Fruit fly (Drosophila melanogaster) whole organism, embryonic: ENCODE data around the gene CG8372.

Experiments used
- ATbp ChIP-seq: fragments of 200-800 bp; sonication (Bioruptor generic); optimal IDR thresholded peaks from 2 replicates; lab custom pipeline; 2017; ENCODE audit warnings: missing biosample characterization, mild to moderate bottlenecking, missing genetic modification characterization, missing genetic modification reagents
- Atf-2 ChIP-seq: fragments of 200-800 bp; sonication (Bioruptor generic); optimal IDR thresholded peaks from 2 replicates; lab custom pipeline; 2016; ENCODE audit warnings: missing biosample characterization, missing genetic modification characterization
- CG10321 ChIP-seq: fragments of 200-800 bp; sonication (Bioruptor generic); IDR thresholded peaks from 2 replicates; pipeline ENCODE4 v1.3.6; 2022; ENCODE audit warnings: missing biosample characterization, missing genetic modification characterization
- CG10431 ChIP-seq: fragments of 200-800 bp; sonication (Bioruptor generic); optimal IDR thresholded peaks from 3 replicates; lab custom pipeline; 2018; ENCODE audit warnings: missing biosample characterization, mild to moderate bottlenecking, missing genetic modification characterization
- CG10543 ChIP-seq: fragments of 200-800 bp; sonication (Bioruptor generic); optimal IDR thresholded peaks from 3 replicates; lab custom pipeline; 2017; ENCODE audit warnings: missing biosample characterization, mild to moderate bottlenecking, missing genetic modification characterization, moderate library complexity
- CG10959 ChIP-seq: fragments of 200-800 bp; sonication (Bioruptor generic); IDR thresholded peaks from 2 replicates; pipeline ENCODE4 v1.3.6; 2022; ENCODE audit warnings: missing biosample characterization, missing genetic modification characterization
- CG11398 ChIP-seq: fragments of 200-800 bp; sonication (Bioruptor generic); optimal IDR thresholded peaks from 2 replicates; lab custom pipeline; 2016; ENCODE audit warnings: missing biosample characterization, missing genetic modification characterization
- CG11560 ChIP-seq: fragments of 200-800 bp; sonication (Bioruptor generic); IDR thresholded peaks from 3 replicates; pipeline ENCODE4 v1.3.6; 2022; ENCODE audit warnings: missing biosample characterization, missing genetic modification characterization
- CG12219 ChIP-seq: fragments of 200-800 bp; sonication (Bioruptor generic); optimal IDR thresholded peaks from 3 replicates; lab custom pipeline; 2018; ENCODE audit warnings: missing biosample characterization, mild to moderate bottlenecking, missing genetic modification characterization
- CG13287 ChIP-seq: fragments of 200-800 bp; sonication (Bioruptor generic); IDR thresholded peaks from 2 replicates; pipeline ENCODE4 v1.3.6; 2022; ENCODE audit warnings: missing biosample characterization, missing genetic modification characterization; ENCODE audit not compliant: partially characterized antibody
- CG14965 ChIP-seq: fragments of 200-800 bp; sonication (Bioruptor generic); optimal IDR thresholded peaks from 2 replicates; lab custom pipeline; 2016; ENCODE audit warnings: missing biosample characterization, missing genetic modification characterization, borderline replicate concordance
- CG1603 ChIP-seq: fragments of 200-800 bp; sonication (Bioruptor generic); optimal IDR thresholded peaks from 2 replicates; lab custom pipeline; 2019; ENCODE audit warnings: missing biosample characterization, mild to moderate bottlenecking, missing genetic modification characterization, moderate library complexity
- CG16813 ChIP-seq: fragments of 200-800 bp; sonication (Bioruptor generic); IDR thresholded peaks from 3 replicates; pipeline ENCODE4 v1.3.6; 2022; ENCODE audit warnings: missing biosample characterization, missing genetic modification characterization; ENCODE audit not compliant: partially characterized antibody
- CG17359 ChIP-seq: fragments of 200-800 bp; sonication (Bioruptor generic); optimal IDR thresholded peaks from 3 replicates; lab custom pipeline; 2018; ENCODE audit warnings: missing biosample characterization, mild to moderate bottlenecking, missing genetic modification characterization, moderate library complexity
- CG2116 ChIP-seq: fragments of 200-800 bp; sonication (Bioruptor generic); optimal IDR thresholded peaks from 3 replicates; lab custom pipeline; 2018; ENCODE audit warnings: missing biosample characterization, mild to moderate bottlenecking, missing genetic modification characterization
- CG2889 ChIP-seq: fragments of 200-800 bp; sonication (Bioruptor generic); IDR thresholded peaks from 3 replicates; pipeline ENCODE4 v1.3.6; 2022; ENCODE audit warnings: missing biosample characterization, missing genetic modification characterization
- CG3838 ChIP-seq: fragments of 200-800 bp; sonication (Bioruptor generic); optimal IDR thresholded peaks from 3 replicates; lab custom pipeline; 2016; ENCODE audit warnings: missing biosample characterization, missing genetic modification characterization
- CG7271 ChIP-seq: fragments of 200-800 bp; sonication (Bioruptor generic); optimal IDR thresholded peaks from 2 replicates; lab custom pipeline; 2018; ENCODE audit warnings: missing biosample characterization, mild to moderate bottlenecking, missing genetic modification characterization, moderate library complexity
- CG8388 ChIP-seq: fragments of 200-800 bp; sonication (Bioruptor generic); optimal IDR thresholded peaks from 2 replicates; lab custom pipeline; 2019; ENCODE audit warnings: missing biosample characterization, mild to moderate bottlenecking, missing genetic modification characterization, moderate library complexity
- CG9215 ChIP-seq: fragments of 200-800 bp; sonication (Bioruptor generic); IDR thresholded peaks from 2 replicates; pipeline ENCODE4 v1.3.6; 2022; ENCODE audit warnings: missing biosample characterization, missing genetic modification characterization
- CTCF ChIP-seq: fragments of 200-800 bp; sonication (Bioruptor generic); optimal IDR thresholded peaks from 2 replicates; lab custom pipeline; 2017; ENCODE audit warnings: missing biosample characterization, mild to moderate bottlenecking, missing genetic modification characterization, moderate library complexity
- Dbx ChIP-seq: fragments of 200-800 bp; sonication (Bioruptor generic); IDR thresholded peaks from 3 replicates; pipeline ENCODE4 v1.3.6; 2022; ENCODE audit warnings: missing biosample characterization, missing genetic modification characterization
- Ets65A ChIP-seq: fragments of 200-800 bp; sonication (Bioruptor generic); peaks from one replicate; lab custom pipeline; 2016; ENCODE audit warnings: missing biosample characterization, missing genetic modification characterization
- GATAe ChIP-seq: fragments of 200-800 bp; sonication (Bioruptor generic); conservative IDR thresholded peaks from 2 replicates; pipeline ENCODE4 v1.3.6; 2022; ENCODE audit warnings: missing biosample characterization, missing genetic modification characterization
- Gsc ChIP-seq: fragments of 200-800 bp; sonication (Bioruptor generic); IDR thresholded peaks from 2 replicates; pipeline ENCODE4 v1.3.6; 2022; ENCODE audit warnings: missing biosample characterization, missing genetic modification characterization
- H15 ChIP-seq: fragments of 200-800 bp; sonication (Bioruptor generic); IDR thresholded peaks from 3 replicates; pipeline ENCODE4 v1.3.6; 2022; ENCODE audit warnings: missing biosample characterization, missing genetic modification characterization
- Hand ChIP-seq: fragments of 200-800 bp; sonication (Bioruptor generic); optimal IDR thresholded peaks from 2 replicates; lab custom pipeline; 2017; ENCODE audit warnings: mild to moderate bottlenecking, missing biosample characterization, missing genetic modification reagents, missing genetic modification characterization
- Hsf ChIP-seq: fragments of 200-800 bp; sonication (Bioruptor generic); optimal IDR thresholded peaks from 3 replicates; lab custom pipeline; 2016; ENCODE audit warnings: missing biosample characterization, missing genetic modification characterization
- Jarid2 ChIP-seq: fragments of 200-800 bp; sonication (Bioruptor generic); optimal IDR thresholded peaks from 3 replicates; lab custom pipeline; 2017; ENCODE audit warnings: mild to moderate bottlenecking, missing biosample characterization, missing genetic modification reagents, missing genetic modification characterization
- Kr ChIP-seq: fragments of 200-800 bp; sonication (Bioruptor generic); optimal IDR thresholded peaks from 2 replicates; lab custom pipeline; 2017; ENCODE audit warnings: missing biosample characterization, mild to moderate bottlenecking, missing genetic modification characterization
- MESR4 ChIP-seq: fragments of 200-800 bp; sonication (Bioruptor generic); optimal IDR thresholded peaks from 2 replicates; lab custom pipeline; 2018; ENCODE audit warnings: missing biosample characterization, mild to moderate bottlenecking, missing genetic modification characterization, moderate library complexity
- Trl ChIP-seq, 3 experiments: fragments of >200 bp in 2 of 3; fragments of 200-800 bp in 1 of 3; sonication (Bioruptor generic) in 1 of 3; optimal IDR thresholded peaks; 2 replicates in 1 of 3; 3 replicates in 2 of 3; lab custom pipeline; 2016 to 2017; ENCODE audit warnings: missing biosample characterization in 1 of 3, missing genetic modification characterization in 1 of 3
- ac ChIP-seq: fragments of 200-800 bp; sonication (Bioruptor generic); optimal IDR thresholded peaks from 3 replicates; lab custom pipeline; 2017; ENCODE audit warnings: missing biosample characterization, mild to moderate bottlenecking, missing genetic modification characterization
- az2 ChIP-seq: fragments of 200-800 bp; sonication (Bioruptor generic); optimal IDR thresholded peaks from 3 replicates; lab custom pipeline; 2016; ENCODE audit warnings: missing biosample characterization, missing genetic modification characterization
- cato ChIP-seq: fragments of 200-800 bp; sonication (Bioruptor generic); optimal IDR thresholded peaks from 2 replicates; lab custom pipeline; 2016; ENCODE audit warnings: missing biosample characterization, missing genetic modification characterization, borderline replicate concordance
- da ChIP-seq: fragments of 200-800 bp; sonication (Bioruptor generic); optimal IDR thresholded peaks from 2 replicates; lab custom pipeline; 2016; ENCODE audit warnings: missing biosample characterization, missing genetic modification characterization
- eve ChIP-seq, 2 experiments: fragments of >200 bp; optimal IDR thresholded peaks; 2 replicates each; lab custom pipeline; 2017; ENCODE audit warnings: missing biosample characterization in 2 of 2, missing genetic modification characterization in 2 of 2
- ewg ChIP-seq: fragments of 200-800 bp; sonication (Bioruptor generic); optimal IDR thresholded peaks from 3 replicates; lab custom pipeline; 2017; ENCODE audit warnings: mild to moderate bottlenecking, missing biosample characterization, missing genetic modification reagents, missing genetic modification characterization
- ken ChIP-seq: fragments of 200-800 bp; sonication (Bioruptor generic); IDR thresholded peaks from 3 replicates; pipeline ENCODE4 v1.3.6; 2022; ENCODE audit warnings: missing biosample characterization, missing genetic modification characterization
- lmd ChIP-seq: fragments of 200-800 bp; sonication (Bioruptor generic); IDR thresholded peaks from 2 replicates; pipeline ENCODE4 v1.3.6; 2022; ENCODE audit warnings: missing biosample characterization, missing genetic modification characterization
- nerfin-1 ChIP-seq: fragments of 200-800 bp; sonication (Bioruptor generic); optimal IDR thresholded peaks from 3 replicates; lab custom pipeline; 2019; ENCODE audit warnings: missing biosample characterization, mild to moderate bottlenecking, missing genetic modification characterization, moderate library complexity
- p53 ChIP-seq: fragments of 200-800 bp; sonication (Bioruptor generic); optimal IDR thresholded peaks from 2 replicates; lab custom pipeline; 2016; ENCODE audit warnings: missing biosample characterization, missing genetic modification characterization
- peb ChIP-seq: fragments of 200-800 bp; sonication (Bioruptor generic); IDR thresholded peaks from 2 replicates; pipeline ENCODE4 v1.3.6; 2022; ENCODE audit warnings: missing biosample characterization, missing genetic modification characterization
- rib ChIP-seq: fragments of 200-800 bp; sonication (Bioruptor generic); IDR thresholded peaks from 2 replicates; pipeline ENCODE4 v1.3.6; 2022; ENCODE audit warnings: missing biosample characterization, missing genetic modification characterization
- sima ChIP-seq: fragments of 200-800 bp; sonication (Bioruptor generic); optimal IDR thresholded peaks from 2 replicates; lab custom pipeline; 2016; ENCODE audit warnings: missing biosample characterization, missing genetic modification characterization
- tap ChIP-seq: fragments of 200-800 bp; optimal IDR thresholded peaks from 3 replicates; lab custom pipeline; 2019; ENCODE audit warnings: missing biosample characterization, mild to moderate bottlenecking, missing genetic modification characterization, moderate library complexity
- tna ChIP-seq: fragments of 200-800 bp; sonication (Bioruptor generic); IDR thresholded peaks from 2 replicates; pipeline ENCODE4 v1.3.6; 2022; ENCODE audit warnings: missing biosample characterization, missing genetic modification characterization; ENCODE audit not compliant: partially characterized antibody
- tup ChIP-seq: fragments of 200-800 bp; sonication (Bioruptor generic); optimal IDR thresholded peaks from 2 replicates; lab custom pipeline; 2016; ENCODE audit warnings: missing biosample characterization, mild to moderate bottlenecking, missing genetic modification characterization, moderate library complexity
- tx ChIP-seq: fragments of 200-800 bp; sonication (Bioruptor generic); optimal IDR thresholded peaks from 2 replicates; lab custom pipeline; 2016; ENCODE audit warnings: missing biosample characterization, missing genetic modification characterization
- vfl ChIP-seq: fragments of 200-800 bp; sonication (Bioruptor generic); optimal IDR thresholded peaks from 2 replicates; lab custom pipeline; 2016; ENCODE audit warnings: missing biosample characterization, missing genetic modification characterization
- yki ChIP-seq: fragments of >200 bp; optimal IDR thresholded peaks from 3 replicates; lab custom pipeline; 2018

The CG8372 gene

DNA sequence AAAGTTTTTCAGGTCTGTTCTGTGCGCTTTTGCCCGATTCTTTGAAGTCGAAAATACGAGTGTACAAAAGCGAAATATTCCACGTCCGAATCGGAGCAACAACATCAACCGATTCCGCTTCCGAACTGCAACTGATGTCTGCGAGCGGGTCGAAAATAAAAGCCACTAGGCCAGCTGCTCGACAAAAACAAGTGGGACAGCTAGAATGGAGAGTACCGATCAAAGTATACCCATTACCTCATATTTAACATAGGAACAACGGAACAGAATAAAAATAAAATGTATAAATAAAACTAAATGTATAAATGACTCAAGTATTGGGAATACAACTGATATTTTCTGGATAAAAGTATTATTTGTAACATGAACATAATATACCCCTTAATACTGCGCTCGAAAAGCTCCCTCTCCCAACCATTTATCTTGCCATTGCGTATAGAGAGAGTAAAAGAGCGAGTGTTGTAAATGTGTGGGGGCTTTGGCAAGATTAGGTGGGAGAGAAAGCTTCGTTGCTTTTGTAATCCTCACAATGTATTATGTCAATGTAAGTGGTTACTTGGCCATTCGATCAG is 7.6 kb downstream of the CG8372 start, which contains the start of gene SLC5A11 (continued):
- TF ChIP-seq lmd (GFP tag; lab: Robert Waterston, UW) (peak; percentile 98), CG9215 (peak; percentile 93), CG8388 (peak; percentile 94), yki (lab: Kevin White, UChicago) (no peak), Hsf (GFP tag; lab: Kevin White, UChicago) (peak; percentile 65), CG3838 (GFP tag; lab: Kevin White, UChicago) (peak; percentile 97), CG10321 (peak; percentile 74), az2 (peak; percentile 91), GATAe (peak; percentile 92), nerfin-1 (tag; lab: Kevin White, UChicago) (peak; percentile 89), H15 (GFP tag; lab: Robert Waterston, UW) (peak; percentile 96), tap (tag; lab: Kevin White, UChicago) (peak; percentile 95), CG13287 (GFP tag; lab: Robert Waterston, UW) (no peak; the same call in 1 of the 2 replicates), p53 (peak; percentile 88), eve (GFP tag; optimal IDR thresholded peaks at IDR 0.05; lab: Kevin White, UChicago) (peak in 1 of 2 experiments; percentile 100), MESR4 (peak; percentile 28), CG10543 (GFP tag; lab: Kevin White, UChicago) (peak; percentile 95), peb (peak; percentile 98), CG11398 (GFP tag; lab: Kevin White, UChicago) (peak; percentile 2), Ets65A (GFP tag; lab: Kevin White, UChicago) (peak; percentile 100), CG12219 (GFP tag; lab: Kevin White, UChicago) (peak; percentile 93), ken (GFP tag; lab: Robert Waterston, UW) (peak; percentile 93), ewg (GFP tag; lab: Kevin White, UChicago) (peak; percentile 83), CG2116 (GFP tag; lab: Kevin White, UChicago) (peak; percentile 62), tna (GFP tag; lab: Robert Waterston, UW) (no peak), Hand (GFP tag; lab: Kevin White, UChicago) (peak; percentile 97), CG2889 (GFP tag; lab: Robert Waterston, UW) (peak; percentile 91), ATbp (peak; percentile 95), ac (GFP tag; lab: Kevin White, UChicago) (peak; percentile 88), CTCF (GFP tag; lab: Kevin White, UChicago) (peak; percentile 50), CG1603 (tag; lab: Kevin White, UChicago) (peak; percentile 83), CG14965 (peak; percentile 78), Trl (optimal IDR thresholded peaks at IDR 0.05; lab: Kevin White, UChicago) (peak; percentile 83 to 99), Trl (GFP tag; optimal IDR thresholded peaks at IDR 0.05; lab: Kevin White, UChicago) (peak; percentile 96), da (GFP tag; lab: Kevin White, UChicago) (peak; percentile 23), tx (peak; percentile 79), CG10959 (GFP tag; lab: Robert Waterston, UW) (no peak), rib (GFP tag; lab: Robert Waterston, UW) (peak; percentile 95), CG7271 (tag; lab: Kevin White, UChicago) (peak; percentile 66), cato (peak; percentile 87), CG16813 (no peak), tup (peak; percentile 97), sima (GFP tag; lab: Kevin White, UChicago) (peak; percentile 96), CG17359 (tag; lab: Kevin White, UChicago) (peak; percentile 97), CG11560 (peak; percentile 87), vfl (peak; percentile 51), Dbx (peak; percentile 93), Jarid2 (GFP tag; lab: Kevin White, UChicago) (peak; percentile 85), Kr (GFP tag; lab: Kevin White, UChicago) (no peak), CG10431 (peak; percentile 67), Gsc (no peak), Atf-2 (peak; percentile 95)
